Fruit fly (Drosophila melanogaster): ENCODE measurements around the gene CG32432.

DNA sequence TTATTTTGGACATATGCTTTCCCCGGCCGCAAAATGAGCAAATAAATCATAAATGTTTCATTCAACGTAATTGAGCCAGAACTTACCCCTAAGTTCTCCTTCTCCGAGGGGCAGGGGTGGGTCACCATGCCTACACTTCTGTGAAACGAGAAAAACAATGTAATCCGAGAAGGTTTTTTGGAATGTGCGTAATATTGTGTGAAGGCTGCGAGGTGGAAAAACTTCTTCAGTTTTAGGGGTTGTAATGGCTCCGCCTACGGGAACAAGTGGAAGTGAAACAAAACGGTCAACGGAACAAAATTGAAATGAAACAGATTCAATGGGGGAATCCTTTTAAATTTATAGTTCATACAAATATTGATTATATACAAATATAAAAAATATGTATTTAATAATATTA is 88.2 kb downstream of the CG32432 start:
- no peak for TF ChIP-seq Sin3A (optimal IDR thresholded peaks at IDR 0.05)
- TF ChIP-seq psq (optimal IDR thresholded peaks at IDR 0.05): no peak
- TF ChIP-seq insv (optimal IDR thresholded peaks at IDR 0.05): no peak
- TF ChIP-seq h (optimal IDR thresholded peaks at IDR 0.05): no peak
- TF ChIP-seq Myc (optimal IDR thresholded peaks at IDR 0.05): no peak
